Fruit fly (Drosophila melanogaster) whole organism, wandering third instar larva: ENCODE results near the gene DopEcR.

ENCODE experiments used
- CG32264 ChIP-seq: fragments of 200-800 bp; sonication (Bioruptor generic); optimal IDR thresholded peaks from 2 replicates; lab custom pipeline; 2016; ENCODE audit warnings: missing biosample characterization, missing genetic modification characterization
- CG9705 ChIP-seq: fragments of 200-800 bp; sonication (Bioruptor generic); optimal IDR thresholded peaks from 2 replicates; lab custom pipeline; 2018; ENCODE audit warnings: missing biosample characterization, mild to moderate bottlenecking, missing genetic modification characterization
- CrebA ChIP-seq: fragments of 200-800 bp; sonication (Bioruptor generic); optimal IDR thresholded peaks from 2 replicates; lab custom pipeline; 2016; ENCODE audit warnings: missing biosample characterization, mild to moderate bottlenecking, missing genetic modification characterization, borderline replicate concordance
- Dfd ChIP-seq: fragments of >200 bp; optimal IDR thresholded peaks from 2 replicates; lab custom pipeline; 2017; ENCODE audit warnings: missing biosample characterization, missing genetic modification characterization
- Dif ChIP-seq: fragments of 200-275, 200-300 bp; sonication (Bioruptor generic); optimal IDR thresholded peaks from 2 replicates; lab custom pipeline; 2018; ENCODE audit warnings: missing biosample characterization, missing genetic modification characterization; ENCODE audit not compliant: partially characterized antibody
- GATAd ChIP-seq: sonication (Bioruptor generic); optimal IDR thresholded peaks from 2 replicates; lab custom pipeline; 2016; ENCODE audit warnings: missing biosample characterization, missing genetic modification characterization
- HLH106 ChIP-seq: fragments of 200-800 bp; optimal IDR thresholded peaks from 3 replicates; lab custom pipeline; 2019; ENCODE audit warnings: missing biosample characterization, mild to moderate bottlenecking, missing genetic modification characterization, moderate library complexity
- Hnf4 ChIP-seq: fragments of 200-800 bp; sonication (Bioruptor generic); optimal IDR thresholded peaks from 2 replicates; lab custom pipeline; 2016; ENCODE audit warnings: missing biosample characterization, mild to moderate bottlenecking, missing genetic modification characterization
- Hr83 ChIP-seq: fragments of 200-300 bp; sonication (Bioruptor generic); optimal IDR thresholded peaks from 2 replicates; lab custom pipeline; 2016; ENCODE audit warnings: missing biosample characterization, mild to moderate bottlenecking, missing genetic modification characterization, moderate library complexity; ENCODE audit not compliant: poor library complexity, severe bottlenecking
- Jra ChIP-seq: sonication (Bioruptor generic); optimal IDR thresholded peaks from 2 replicates; lab custom pipeline; 2016; ENCODE audit warnings: missing biosample characterization, missing genetic modification characterization
- Mio ChIP-seq: sonication (Bioruptor generic); optimal IDR thresholded peaks from 2 replicates; lab custom pipeline; 2016; ENCODE audit warnings: missing biosample characterization, missing genetic modification characterization
- Myc ChIP-seq: fragments of >200 bp; optimal IDR thresholded peaks from 2 replicates; lab custom pipeline; 2017
- N ChIP-seq: fragments of >200 bp; optimal IDR thresholded peaks from 2 replicates; lab custom pipeline; 2018; ENCODE audit warnings: missing biosample characterization, missing external identifiers, missing genetic modification characterization
- OdsH ChIP-seq: fragments of 200-800 bp; sonication (Bioruptor generic); optimal IDR thresholded peaks from 2 replicates; lab custom pipeline; 2016; ENCODE audit warnings: missing biosample characterization, mild to moderate bottlenecking, missing genetic modification characterization
- Rel ChIP-seq, 2 experiments: fragments of 200-800 bp; sonication (Bioruptor generic) in 1 of 2; optimal IDR thresholded peaks; 2 replicates in 1 of 2; 3 replicates in 1 of 2; lab custom pipeline; 2016 to 2019; ENCODE audit warnings: mild to moderate bottlenecking in 2 of 2, missing biosample characterization in 2 of 2, missing genetic modification characterization in 2 of 2, moderate library complexity in 1 of 2
- Sp1 ChIP-seq: fragments of 200-800 bp; sonication (Bioruptor generic); optimal IDR thresholded peaks from 3 replicates; lab custom pipeline; 2019; ENCODE audit warnings: missing biosample characterization, mild to moderate bottlenecking, missing genetic modification characterization, moderate library complexity
- Vsx2 ChIP-seq: fragments of 200-300, 225-300 bp; sonication (Bioruptor generic); optimal IDR thresholded peaks from 2 replicates; lab custom pipeline; 2018; ENCODE audit warnings: missing biosample characterization, missing genetic modification characterization; ENCODE audit not compliant: partially characterized antibody
- br ChIP-seq: fragments of 200-800 bp; sonication (Bioruptor generic); optimal IDR thresholded peaks from 2 replicates; lab custom pipeline; 2016; ENCODE audit warnings: missing biosample characterization, missing genetic modification characterization
- brk ChIP-seq: fragments of 200-800 bp; sonication (Bioruptor generic); optimal IDR thresholded peaks from 2 replicates; lab custom pipeline; 2016; ENCODE audit warnings: missing biosample characterization, mild to moderate bottlenecking, missing genetic modification characterization
- dl ChIP-seq, 2 experiments: fragments of 175-275, 200-275 bp in 1 of 2; fragments of 200-275 bp in 1 of 2; sonication (Bioruptor generic); optimal IDR thresholded peaks; lab custom pipeline; 2018; ENCODE audit warnings: mild to moderate bottlenecking in 2 of 2, missing biosample characterization in 2 of 2, missing genetic modification characterization in 2 of 2, moderate library complexity in 2 of 2; ENCODE audit not compliant: partially characterized antibody in 2 of 2, insufficient read depth in 1 of 2
- dmrt93B ChIP-seq: fragments of 200-800 bp; sonication (Bioruptor generic); optimal IDR thresholded peaks from 2 replicates; lab custom pipeline; 2018; ENCODE audit warnings: missing biosample characterization, mild to moderate bottlenecking, missing genetic modification characterization
- dsf ChIP-seq: sonication (Bioruptor generic); optimal IDR thresholded peaks from 2 replicates; lab custom pipeline; 2016; ENCODE audit warnings: missing biosample characterization, missing genetic modification characterization, borderline replicate concordance
- ey ChIP-seq: fragments of 200-800 bp; sonication (Bioruptor generic); optimal IDR thresholded peaks from 2 replicates; lab custom pipeline; 2016; ENCODE audit warnings: missing biosample characterization, missing genetic modification characterization
- foxo ChIP-seq, 2 experiments: fragments of 200-800 bp; sonication (Bioruptor generic); optimal IDR thresholded peaks; 2 replicates in 1 of 2; 3 replicates in 1 of 2; lab custom pipeline; 2016 to 2017; ENCODE audit warnings: missing biosample characterization in 2 of 2, missing genetic modification characterization in 2 of 2
- fru ChIP-seq: fragments of 200-800 bp; sonication (Bioruptor generic); optimal IDR thresholded peaks from 3 replicates; lab custom pipeline; 2016; ENCODE audit warnings: missing biosample characterization, mild to moderate bottlenecking, missing genetic modification characterization
- h ChIP-seq: fragments of 200-800 bp; sonication (Bioruptor generic); optimal IDR thresholded peaks from 3 replicates; lab custom pipeline; 2016; ENCODE audit warnings: missing biosample characterization, mild to moderate bottlenecking, missing genetic modification characterization
- jim ChIP-seq: fragments of 175-275, 200-325 bp; sonication (Bioruptor generic); optimal IDR thresholded peaks from 2 replicates; lab custom pipeline; 2016; ENCODE audit warnings: missing biosample characterization, mild to moderate bottlenecking, missing genetic modification characterization
- lola ChIP-seq: fragments of >200 bp; optimal IDR thresholded peaks from 2 replicates; lab custom pipeline; 2017; ENCODE audit warnings: missing biosample characterization, missing genetic modification characterization
- pan ChIP-seq: fragments of >200 bp; optimal IDR thresholded peaks from 2 replicates; lab custom pipeline; 2017
- psq ChIP-seq: fragments of 200-800 bp; sonication (Bioruptor generic); optimal IDR thresholded peaks from 3 replicates; lab custom pipeline; 2017; ENCODE audit warnings: missing biosample characterization, mild to moderate bottlenecking, missing genetic modification characterization, moderate library complexity
- rgr ChIP-seq: fragments of 200-800 bp; sonication (Bioruptor generic); optimal IDR thresholded peaks from 3 replicates; lab custom pipeline; 2016; ENCODE audit warnings: missing biosample characterization, mild to moderate bottlenecking, missing genetic modification characterization
- sage ChIP-seq: fragments of 200-800 bp; sonication (Bioruptor generic); optimal IDR thresholded peaks from 2 replicates; lab custom pipeline; 2016; ENCODE audit warnings: missing biosample characterization, mild to moderate bottlenecking, missing genetic modification characterization
- sv ChIP-seq: fragments of 200-800 bp; sonication (Bioruptor generic); optimal IDR thresholded peaks from 3 replicates; lab custom pipeline; 2016; ENCODE audit warnings: missing biosample characterization, missing genetic modification characterization
- tai ChIP-seq: sonication (Bioruptor generic); optimal IDR thresholded peaks from 2 replicates; lab custom pipeline; 2016; ENCODE audit warnings: missing biosample characterization, missing genetic modification characterization
- usp ChIP-seq: fragments of >200 bp; optimal IDR thresholded peaks from 2 replicates; lab custom pipeline; 2017; ENCODE audit warnings: missing biosample characterization, missing genetic modification characterization
- woc ChIP-seq: sonication (Bioruptor generic); optimal IDR thresholded peaks from 2 replicates; lab custom pipeline; 2016; ENCODE audit warnings: missing biosample characterization, mild to moderate bottlenecking, missing genetic modification characterization

Gene DopEcR

DNA sequence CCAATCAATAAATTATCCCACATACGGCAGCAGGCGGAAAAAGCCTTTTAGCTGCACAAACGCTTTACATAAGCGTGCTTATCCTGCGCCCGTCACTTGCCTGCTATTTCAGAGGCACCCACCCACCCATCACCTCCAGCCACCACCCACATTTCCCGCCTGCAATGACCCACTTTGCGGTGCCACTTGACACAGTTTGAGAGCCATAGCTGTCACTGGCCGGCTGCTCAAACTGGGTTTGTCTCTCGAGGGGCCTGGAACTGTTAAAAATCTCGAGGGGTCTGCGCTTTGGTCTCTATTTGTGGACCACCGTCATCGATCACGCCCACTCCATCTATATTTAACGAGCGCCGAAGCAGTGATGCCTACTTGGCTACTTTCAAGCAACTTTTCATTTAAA, 8.2 kb downstream of the DopEcR start:
- TF ChIP-seq jim (GFP tag; lab: Kevin White, UChicago), result no peak
- no peak for TF ChIP-seq woc (GFP tag; lab: Kevin White, UChicago)
- no peak for TF ChIP-seq fru (GFP tag; lab: Kevin White, UChicago)
- no peak for TF ChIP-seq h (GFP tag; lab: Kevin White, UChicago)

dm6 chr3L:4367339-4367738, 12.8 kb downstream of the DopEcR start, which contains the start of gene CG11342:
TSS of gene CG11342 (minus strand) at chr3L:4367458.
- TF ChIP-seq foxo (GFP tag; optimal IDR thresholded peaks at IDR 0.05; lab: Kevin White, UChicago), result peak in 1 of 2 experiments; percentile 43
- TF ChIP-seq OdsH (GFP tag; lab: Kevin White, UChicago), result peak; percentile 11
- TF ChIP-seq tai, result peak; percentile 77
- TF ChIP-seq Jra (GFP tag; lab: Kevin White, UChicago), result peak; percentile 8
- TF ChIP-seq fru (GFP tag; lab: Kevin White, UChicago), result peak; percentile 54
- no peak for TF ChIP-seq pan (lab: Kevin White, UChicago)
- TF ChIP-seq woc (GFP tag; lab: Kevin White, UChicago), result peak; percentile 2
- peak; percentile 76 for TF ChIP-seq Hnf4
- no peak for TF ChIP-seq CG9705 (GFP tag; lab: Kevin White, UChicago)
- no peak for TF ChIP-seq sage (GFP tag; lab: Kevin White, UChicago)
- TF ChIP-seq rgr (GFP tag; lab: Kevin White, UChicago), result peak; percentile 57
- TF ChIP-seq Hr83 (GFP tag; lab: Kevin White, UChicago), result peak; percentile 84
- TF ChIP-seq br (GFP tag; lab: Kevin White, UChicago), result peak; percentile 21

- TF ChIP-seq h (GFP tag; lab: Kevin White, UChicago), result no peak
- TF ChIP-seq Sp1 (GFP tag; lab: Kevin White, UChicago), result no peak
- no peak for TF ChIP-seq CG32264 (GFP tag; lab: Kevin White, UChicago)
- no peak for TF ChIP-seq Jra (GFP tag; lab: Kevin White, UChicago)
- no peak for TF ChIP-seq Mio (GFP tag; lab: Kevin White, UChicago)
- peak; percentile 51 for TF ChIP-seq CrebA (GFP tag; lab: Kevin White, UChicago)
Observed at dm6 chr3L:4365197-4365596, 15.0 kb downstream of the DopEcR start, which contains the start of gene CG33514. TSS of gene CG33514 (plus strand) at chr3L:4365434.

DNA sequence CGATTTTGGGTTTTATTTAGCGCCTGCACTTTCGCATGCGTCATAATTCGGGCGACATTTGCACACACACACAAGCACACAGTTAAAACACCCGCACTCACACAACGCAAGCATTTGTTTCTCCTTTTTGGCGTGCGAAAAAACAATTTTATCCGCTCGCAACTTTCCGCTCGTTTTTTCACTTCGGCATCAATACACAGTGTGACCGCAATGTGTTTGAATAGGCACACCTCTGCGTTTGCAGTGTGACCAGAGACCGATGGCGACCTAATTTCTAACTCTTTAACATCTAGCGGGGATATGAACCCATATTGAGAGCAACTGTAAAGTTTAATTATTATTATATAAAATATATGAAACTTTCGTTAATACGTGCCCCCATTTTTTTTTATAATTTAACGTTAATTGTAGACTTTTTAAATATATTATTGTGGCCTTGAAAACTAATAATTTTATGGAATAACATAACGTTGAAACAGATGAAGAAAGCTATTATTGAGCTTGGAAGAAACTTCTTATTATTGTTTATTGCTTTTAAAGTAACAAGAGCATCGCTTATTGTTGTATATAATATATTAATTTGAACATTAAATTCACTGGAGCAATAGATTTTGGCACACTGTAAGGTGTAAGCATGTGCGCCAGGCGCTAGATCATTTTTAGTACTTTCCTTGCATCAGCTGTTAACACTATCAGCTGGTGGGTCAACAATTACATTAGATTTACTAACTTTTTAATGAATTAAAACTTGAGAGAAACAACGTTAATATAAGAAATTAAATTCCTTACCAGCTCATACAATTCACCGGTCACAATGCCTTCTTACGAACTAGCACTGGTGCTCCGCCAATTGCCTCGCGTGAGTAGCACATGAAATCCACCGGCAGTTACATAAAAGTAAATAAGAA, 16.0 kb downstream of the DopEcR start, which contains the start of the genes Cip4 and mRpS6:
Cip4 (minus strand) TSS at position 216 of the 908 bp plus-strand sequence.
mRpS6 (plus strand) TSS at position 664 of the 908 bp plus-strand sequence.
- TF ChIP-seq tai (peak; percentile 72), Dfd (GFP tag; lab: Kevin White, UChicago) (no peak), Hr83 (GFP tag; lab: Kevin White, UChicago) (peak; percentile 86), Vsx2 (GFP tag; lab: Kevin White, UChicago) (no peak), rgr (GFP tag; lab: Kevin White, UChicago) (peak; percentile 84), Jra (GFP tag; lab: Kevin White, UChicago) (no peak), CG32264 (GFP tag; lab: Kevin White, UChicago) (peak; percentile 10), Myc (lab: Kevin White, UChicago) (peak; percentile 61), CrebA (GFP tag; lab: Kevin White, UChicago) (peak; percentile 5), Dif (GFP tag; lab: Kevin White, UChicago) (peak; percentile 38), jim (GFP tag; lab: Kevin White, UChicago) (peak; percentile 91), psq (GFP tag; lab: Kevin White, UChicago) (peak; percentile 70), h (GFP tag; lab: Kevin White, UChicago) (peak; percentile 29), Hnf4 (peak; percentile 79), Sp1 (GFP tag; lab: Kevin White, UChicago) (peak; percentile 79), lola (GFP tag; lab: Kevin White, UChicago) (no peak), CG9705 (GFP tag; lab: Kevin White, UChicago) (no peak), OdsH (GFP tag; lab: Kevin White, UChicago) (peak; percentile 69), GATAd (GFP tag; lab: Kevin White, UChicago) (no peak), Rel (GFP tag; optimal IDR thresholded peaks at IDR 0.05; lab: Kevin White, UChicago) (peak; percentile 34), Rel (tag; optimal IDR thresholded peaks at IDR 0.05; lab: Kevin White, UChicago) (peak; percentile 53), fru (GFP tag; lab: Kevin White, UChicago) (peak; percentile 65), ey (peak; percentile 53), pan (lab: Kevin White, UChicago) (no peak), dmrt93B (peak; percentile 16), dl (GFP tag; optimal IDR thresholded peaks at IDR 0.05; lab: Kevin White, UChicago; ENCODE audit: insufficient read depth in 1 of 2, partially characterized antibody in 2 of 2) (no peak), foxo (GFP tag; optimal IDR thresholded peaks at IDR 0.05; lab: Kevin White, UChicago) (peak in 1 of 2 experiments; percentile 84), br (GFP tag; lab: Kevin White, UChicago) (peak; percentile 48), sv (GFP tag; lab: Kevin White, UChicago) (peak; percentile 70), N (GFP tag; lab: Kevin White, UChicago) (no peak), Mio (GFP tag; lab: Kevin White, UChicago) (no peak), brk (peak; percentile 89), HLH106 (peak; percentile 51), woc (GFP tag; lab: Kevin White, UChicago) (peak; percentile 55), sage (GFP tag; lab: Kevin White, UChicago) (no peak), usp (GFP tag; lab: Kevin White, UChicago) (no peak), dsf (GFP tag; lab: Kevin White, UChicago) (no peak)
